Worm (Caenorhabditis elegans): ENCODE results near the gene rfc-2.

ce11 chrIV:1298984-1299383, 48.1 kb upstream of the rfc-2 start:
- TF ChIP-seq dao-5 (tag; optimal IDR thresholded peaks at IDR 0.05) = no peak
- TF ChIP-seq him-1 (tag; optimal IDR thresholded peaks at IDR 0.05) = no peak
- no peak for TF ChIP-seq W03F9.2 (tag; optimal IDR thresholded peaks at IDR 0.05)
